Fruit fly (Drosophila melanogaster): ENCODE data around the gene CG9123.
A peak's percentile ranks its signal among the peaks of the same experiment; 100 is the strongest.

Gene CG9123

DNA sequence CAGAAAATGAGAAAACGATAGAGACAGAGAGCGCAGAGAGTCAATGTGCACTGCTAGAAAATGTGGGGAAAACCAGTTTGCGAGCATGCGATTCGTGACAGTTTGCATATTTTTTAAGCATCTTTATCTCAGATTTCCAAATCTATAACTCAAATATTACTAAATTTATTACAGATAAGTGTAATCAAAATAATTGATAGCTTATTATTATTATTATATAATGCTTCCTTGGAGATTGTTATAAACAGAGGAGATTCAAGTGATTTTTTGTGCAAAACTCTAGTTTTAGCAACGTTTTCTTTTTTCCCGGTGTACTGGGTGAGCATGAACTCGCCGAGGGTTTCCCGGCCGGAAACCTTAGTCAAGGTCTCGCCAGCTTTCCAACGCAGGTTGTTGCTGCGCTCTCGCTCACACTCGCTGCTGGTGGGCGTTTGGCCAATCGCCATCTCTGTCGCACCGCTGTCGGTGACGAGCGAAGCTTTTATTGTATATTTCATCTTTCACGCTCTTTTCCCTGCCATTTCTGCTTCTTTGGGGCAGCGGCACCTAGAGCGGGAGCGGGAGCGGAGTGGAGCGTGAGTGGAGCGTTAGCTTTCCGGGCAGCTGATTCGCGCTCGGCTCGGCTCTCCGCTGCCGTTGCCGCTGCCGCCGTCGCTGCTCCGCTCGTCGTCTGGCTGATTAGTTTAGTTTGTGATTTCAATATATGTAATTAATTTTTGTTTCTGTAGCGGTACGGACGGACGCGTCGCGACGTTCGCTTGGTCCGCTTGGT, 43.4 kb downstream of the CG9123 start (continued):
- TF ChIP-seq Dip3 (GFP tag; optimal IDR thresholded peaks at IDR 0.05) (peak; percentile 80), CG1024 (GFP tag; IDR thresholded peaks at IDR 0.05) (peak; percentile 82), dimm (GFP tag; IDR thresholded peaks at IDR 0.05) (peak; percentile 89), fd102C (GFP tag; optimal IDR thresholded peaks at IDR 0.05) (no peak), CG43689 (GFP tag; IDR thresholded peaks at IDR 0.05) (peak; percentile 90), chn (GFP tag; optimal IDR thresholded peaks at IDR 0.05) (peak; percentile 76), scrt (GFP tag; optimal IDR thresholded peaks at IDR 0.05) (peak; percentile 96), CG5245 (GFP tag; optimal IDR thresholded peaks at IDR 0.05) (peak; percentile 89), CG10431 (GFP tag; optimal IDR thresholded peaks at IDR 0.05) (peak; percentile 84), Mad (GFP tag; optimal IDR thresholded peaks at IDR 0.05) (peak; percentile 75), h (optimal IDR thresholded peaks at IDR 0.05) (no peak), vnd (GFP tag; IDR thresholded peaks at IDR 0.05; ENCODE audit: partially characterized antibody) (no peak), CG9215 (GFP tag; IDR thresholded peaks at IDR 0.05) (peak; percentile 98), CG6254 (GFP tag; optimal IDR thresholded peaks at IDR 0.05) (peak; percentile 92), HmgD (GFP tag; optimal IDR thresholded peaks at IDR 0.05) (no peak), bbx (GFP tag; IDR thresholded peaks at IDR 0.05; ENCODE audit: partially characterized antibody) (no peak), CG6854 (GFP tag; optimal IDR thresholded peaks at IDR 0.05) (peak; percentile 97), bsh (GFP tag; optimal IDR thresholded peaks at IDR 0.05) (peak; percentile 75 to 97), pb (GFP tag; optimal IDR thresholded peaks at IDR 0.05) (peak; percentile 16), CG14667 (GFP tag; IDR thresholded peaks at IDR 0.05) (peak; percentile 96), CG15011 (GFP tag; optimal IDR thresholded peaks at IDR 0.05) (peak; percentile 98), corto (GFP tag; optimal IDR thresholded peaks at IDR 0.05) (no peak), ewg (GFP tag; optimal IDR thresholded peaks at IDR 0.05) (peak; percentile 95), ro (GFP tag; IDR thresholded peaks at IDR 0.05) (peak; percentile 92), twi (tag; optimal IDR thresholded peaks at IDR 0.05) (peak; percentile 93), gsb-n (tag; optimal IDR thresholded peaks at IDR 0.05) (peak; percentile 94), CG7271 (tag; optimal IDR thresholded peaks at IDR 0.05) (peak; percentile 74), run (tag; optimal IDR thresholded peaks at IDR 0.05) (peak; percentile 96), BEAF-32 (GFP tag; optimal IDR thresholded peaks at IDR 0.05) (peak; percentile 35), Rfx (GFP tag; IDR thresholded peaks at IDR 0.05) (peak; percentile 98), sc (optimal IDR thresholded peaks at IDR 0.05) (no peak), sc (GFP tag; optimal IDR thresholded peaks at IDR 0.05) (peak; percentile 94), dm (GFP tag; optimal IDR thresholded peaks at IDR 0.05) (peak; percentile 59), insv (GFP tag; optimal IDR thresholded peaks at IDR 0.05) (peak in 1 of 2 experiments; percentile 76), CG9797 (GFP tag; optimal IDR thresholded peaks at IDR 0.05) (peak; percentile 48), stc (GFP tag; IDR thresholded peaks at IDR 0.05) (peak; percentile 97), eyg (GFP tag; optimal IDR thresholded peaks at IDR 0.05) (peak; percentile 54), Bgb (GFP tag; IDR thresholded peaks at IDR 0.05; ENCODE audit: partially characterized antibody) (peak; percentile 45; the same call in 1 of the 2 replicates), CG9932 (GFP tag; IDR thresholded peaks at IDR 0.05) (peak; percentile 97), Sry-β (GFP tag; optimal IDR thresholded peaks at IDR 0.05) (peak; percentile 49), danr (GFP tag; IDR thresholded peaks at IDR 0.05) (peak; percentile 96), cg (GFP tag; optimal IDR thresholded peaks at IDR 0.05) (peak; percentile 20), trh (GFP tag; optimal IDR thresholded peaks at IDR 0.05) (peak; percentile 94), Doc3 (GFP tag; IDR thresholded peaks at IDR 0.05; ENCODE audit: partially characterized antibody) (no peak), psq (GFP tag; optimal IDR thresholded peaks at IDR 0.05) (peak; percentile 82), gro (GFP tag; optimal IDR thresholded peaks at IDR 0.05) (peak; percentile 12), fu2 (GFP tag; optimal IDR thresholded peaks at IDR 0.05) (peak; percentile 76), CG12391 (tag; optimal IDR thresholded peaks at IDR 0.05) (peak; percentile 98), Vsx1 (GFP tag; optimal IDR thresholded peaks at IDR 0.05) (peak; percentile 94)

Measured in whole organism, embryonic.